Fruit fly (Drosophila melanogaster): ENCODE results near the gene CG42460.

DNA sequence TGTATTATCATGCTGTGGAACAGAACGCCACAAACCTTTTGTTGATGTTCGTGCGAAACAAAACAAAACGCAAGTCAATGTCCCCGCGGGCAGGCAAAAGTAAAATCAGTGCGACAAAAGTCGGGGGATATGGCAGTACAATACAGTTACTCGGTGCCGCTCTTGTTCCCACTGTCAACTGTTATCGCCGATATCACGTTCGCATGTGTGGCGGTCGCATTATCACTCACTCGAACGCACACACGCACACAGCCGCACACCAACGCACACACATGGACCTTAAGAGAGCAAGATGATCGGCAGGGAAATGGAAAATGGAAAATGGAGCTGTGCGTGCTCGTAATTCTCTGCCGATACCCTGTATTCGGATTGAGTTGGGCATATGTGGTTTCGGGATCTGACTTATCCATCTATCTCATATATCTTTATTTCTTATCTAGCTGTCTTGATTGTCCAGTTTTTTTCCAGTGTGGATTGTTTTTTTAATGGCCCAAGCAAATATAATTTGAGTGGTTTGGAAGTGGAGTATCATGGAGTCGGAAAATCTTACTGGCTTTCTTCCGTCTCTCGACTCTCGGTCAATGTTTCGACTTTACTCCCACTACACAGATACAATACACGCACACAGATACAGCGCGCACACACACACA lies 49.6 kb downstream of the CG42460 start:
- TF ChIP-seq ttk (optimal IDR thresholded peaks at IDR 0.05) (no peak), Myc (optimal IDR thresholded peaks at IDR 0.05) (no peak), psq (optimal IDR thresholded peaks at IDR 0.05) (no peak), Sin3A (optimal IDR thresholded peaks at IDR 0.05) (no peak), h (optimal IDR thresholded peaks at IDR 0.05) (no peak), insv (optimal IDR thresholded peaks at IDR 0.05) (no peak)
